Fruit fly (Drosophila melanogaster) whole organism, wandering third instar larva: ENCODE data around the gene CAHbeta.

ENCODE experiments used
- Abd-B ChIP-seq: fragments of >200 bp; optimal IDR thresholded peaks from 2 replicates; lab custom pipeline; 2017; ENCODE audit warnings: missing biosample characterization, missing genetic modification characterization
- CG32264 ChIP-seq: fragments of 200-800 bp; sonication (Bioruptor generic); optimal IDR thresholded peaks from 2 replicates; lab custom pipeline; 2016; ENCODE audit warnings: missing biosample characterization, missing genetic modification characterization
- CG9705 ChIP-seq: fragments of 200-800 bp; sonication (Bioruptor generic); optimal IDR thresholded peaks from 2 replicates; lab custom pipeline; 2018; ENCODE audit warnings: missing biosample characterization, mild to moderate bottlenecking, missing genetic modification characterization
- Dfd ChIP-seq: fragments of >200 bp; optimal IDR thresholded peaks from 2 replicates; lab custom pipeline; 2017; ENCODE audit warnings: missing biosample characterization, missing genetic modification characterization
- Myc ChIP-seq: fragments of >200 bp; optimal IDR thresholded peaks from 2 replicates; lab custom pipeline; 2017
- Sp1 ChIP-seq: fragments of 200-800 bp; sonication (Bioruptor generic); optimal IDR thresholded peaks from 3 replicates; lab custom pipeline; 2019; ENCODE audit warnings: missing biosample characterization, mild to moderate bottlenecking, missing genetic modification characterization, moderate library complexity
- Vsx2 ChIP-seq: fragments of 200-300, 225-300 bp; sonication (Bioruptor generic); optimal IDR thresholded peaks from 2 replicates; lab custom pipeline; 2018; ENCODE audit warnings: missing biosample characterization, missing genetic modification characterization; ENCODE audit not compliant: partially characterized antibody
- br ChIP-seq: fragments of 200-800 bp; sonication (Bioruptor generic); optimal IDR thresholded peaks from 2 replicates; lab custom pipeline; 2016; ENCODE audit warnings: missing biosample characterization, missing genetic modification characterization
- dl ChIP-seq, 2 experiments: fragments of 175-275, 200-275 bp in 1 of 2; fragments of 200-275 bp in 1 of 2; sonication (Bioruptor generic); optimal IDR thresholded peaks; lab custom pipeline; 2018; ENCODE audit warnings: mild to moderate bottlenecking in 2 of 2, missing biosample characterization in 2 of 2, missing genetic modification characterization in 2 of 2, moderate library complexity in 2 of 2; ENCODE audit not compliant: partially characterized antibody in 2 of 2, insufficient read depth in 1 of 2
- ey ChIP-seq: fragments of 200-800 bp; sonication (Bioruptor generic); optimal IDR thresholded peaks from 2 replicates; lab custom pipeline; 2016; ENCODE audit warnings: missing biosample characterization, missing genetic modification characterization
- lola ChIP-seq: fragments of >200 bp; optimal IDR thresholded peaks from 2 replicates; lab custom pipeline; 2017; ENCODE audit warnings: missing biosample characterization, missing genetic modification characterization
- pan ChIP-seq: fragments of >200 bp; optimal IDR thresholded peaks from 2 replicates; lab custom pipeline; 2017
- psq ChIP-seq: fragments of 200-800 bp; sonication (Bioruptor generic); optimal IDR thresholded peaks from 3 replicates; lab custom pipeline; 2017; ENCODE audit warnings: missing biosample characterization, mild to moderate bottlenecking, missing genetic modification characterization, moderate library complexity
- usp ChIP-seq: fragments of >200 bp; optimal IDR thresholded peaks from 2 replicates; lab custom pipeline; 2017; ENCODE audit warnings: missing biosample characterization, missing genetic modification characterization

DNA sequence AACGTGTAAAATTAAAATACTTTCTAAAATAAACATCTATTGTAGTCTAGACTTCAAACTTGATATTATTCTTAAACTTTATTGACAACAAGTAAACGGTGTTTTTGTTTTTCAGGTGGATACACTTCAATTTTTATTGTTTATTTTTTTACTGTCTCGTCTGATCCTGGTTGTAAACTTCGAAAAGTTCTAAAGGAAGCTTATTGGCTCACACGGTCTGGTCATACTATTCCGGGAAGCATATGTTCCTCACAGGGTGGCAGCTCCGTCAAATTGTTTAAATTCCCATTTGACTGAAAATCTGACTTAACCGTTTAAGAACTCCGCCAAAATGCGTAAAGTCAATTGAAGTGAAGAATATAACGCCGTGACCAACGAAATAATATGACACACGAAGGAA is 27.5 kb downstream of the CAHbeta start, which contains the start of gene CG11983:
- no peak for TF ChIP-seq br (GFP tag; lab: Kevin White, UChicago)
- no peak for TF ChIP-seq pan (lab: Kevin White, UChicago)
- no peak for TF ChIP-seq psq (GFP tag; lab: Kevin White, UChicago)
- TF ChIP-seq lola (GFP tag; lab: Kevin White, UChicago) = no peak
- peak; percentile 28 for TF ChIP-seq Myc
- TF ChIP-seq Abd-B (GFP tag; lab: Kevin White, UChicago) = no peak
- no peak for TF ChIP-seq CG9705
- no peak for TF ChIP-seq Sp1 (GFP tag; lab: Kevin White, UChicago)
- no peak for TF ChIP-seq Vsx2 (GFP tag; lab: Kevin White, UChicago)
- no peak for TF ChIP-seq dl (GFP tag; optimal IDR thresholded peaks at IDR 0.05; lab: Kevin White, UChicago; ENCODE audit: insufficient read depth in 1 of 2, partially characterized antibody in 2 of 2)
- no peak for TF ChIP-seq ey (GFP tag; lab: Kevin White, UChicago)
- TF ChIP-seq usp (GFP tag; lab: Kevin White, UChicago) = no peak
- no peak for TF ChIP-seq CG32264 (GFP tag; lab: Kevin White, UChicago)
- TF ChIP-seq Dfd (GFP tag; lab: Kevin White, UChicago) = no peak
